Worm (Caenorhabditis elegans): ENCODE measurements around the gene Y54G2A.52.

DNA sequence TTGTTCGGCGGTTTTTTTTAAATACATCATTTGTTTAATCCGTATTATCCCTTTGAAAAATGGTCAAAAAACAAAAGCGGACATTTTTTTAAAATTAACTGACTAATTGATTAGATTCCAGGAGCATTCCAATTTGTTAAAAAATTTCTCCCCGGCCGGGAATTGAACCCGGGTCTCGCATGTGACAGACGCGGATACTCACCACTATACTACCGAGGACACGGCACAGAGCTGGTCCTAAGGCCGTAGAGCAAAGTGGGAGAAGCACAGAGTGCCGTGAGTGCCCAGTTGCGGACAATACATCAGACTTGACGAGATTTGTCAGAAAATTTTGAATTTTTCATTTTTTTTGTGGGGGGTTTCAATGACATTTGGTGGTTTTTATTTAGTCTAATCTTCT, 2.5 kb upstream of the Y54G2A.52 start:
- TF ChIP-seq med-1 (GFP tag; optimal IDR thresholded peaks at IDR 0.05; ENCODE audit: insufficient read depth): no peak
- TF ChIP-seq ztf-29 (GFP tag; IDR thresholded peaks at IDR 0.05): peak; percentile 55; the same call in 1 of the 2 replicates
- TF ChIP-seq ref-1 (GFP tag; conservative IDR thresholded peaks at IDR 0.05): no peak
- no peak for TF ChIP-seq cog-1 (tag; optimal IDR thresholded peaks at IDR 0.05)
- TF ChIP-seq tab-1 (GFP tag; IDR thresholded peaks at IDR 0.05): peak; percentile 69; the same call in 1 of the 2 replicates
- no peak for TF ChIP-seq klf-2 (GFP tag; conservative IDR thresholded peaks at IDR 0.05)
- TF ChIP-seq flt-1 (GFP tag; IDR thresholded peaks at IDR 0.05): no peak
- TF ChIP-seq ztf-23 (GFP tag; IDR thresholded peaks at IDR 0.05): peak; percentile 69; the same call in 1 of the 2 replicates
